Worm (Caenorhabditis elegans) whole organism, young adult: ENCODE data around the gene acdh-8.
A peak's percentile ranks its signal among the peaks of the same experiment; 100 is the strongest.

Experiments used
- B0035.1 ChIP-seq: sonication (generic microtip); optimal IDR thresholded peaks from 2 replicates; lab custom pipeline; 2016; ENCODE audit warnings: missing genetic modification characterization, mild to moderate bottlenecking, missing compliant biosample characterization, missing genotype, missing genetic modification reagents
- C17E4.6 ChIP-seq: fragments of 200-800 bp; sonication (Bioruptor generic); IDR thresholded peaks from 2 replicates; pipeline ENCODE4 v1.3.6; 2022; ENCODE audit warnings: missing genetic modification reagents, missing genetic modification characterization, missing compliant biosample characterization
- F39B2.1 ChIP-seq: fragments of 200-800 bp; sonication (Bioruptor generic); IDR thresholded peaks from 2 replicates; pipeline ENCODE4 v1.3.6; 2022; ENCODE audit warnings: missing genetic modification reagents, missing genetic modification characterization, missing compliant biosample characterization
- F52B5.7 ChIP-seq: sonication (generic microtip); optimal IDR thresholded peaks from 2 replicates; lab custom pipeline; 2016; ENCODE audit warnings: mild to moderate bottlenecking, missing genetic modification characterization, missing compliant biosample characterization
- F55B11.4 ChIP-seq: sonication (generic microtip); optimal IDR thresholded peaks from 2 replicates; lab custom pipeline; 2016; ENCODE audit warnings: missing compliant biosample characterization, missing genetic modification characterization, borderline replicate concordance; ENCODE audit not compliant: insufficient read depth
- K12H6.12 ChIP-seq: fragments of 200-800 bp; sonication (Bioruptor generic); optimal IDR thresholded peaks from 2 replicates; lab custom pipeline; 2018; ENCODE audit warnings: mild to moderate bottlenecking, missing genetic modification characterization, missing compliant biosample characterization
- Y56A3A.18 ChIP-seq: fragments of 200-800 bp; sonication (Bioruptor generic); IDR thresholded peaks from 2 replicates; pipeline ENCODE4 v1.3.6; 2022; ENCODE audit warnings: missing genetic modification reagents, missing genetic modification characterization, missing compliant biosample characterization
- aptf-2 ChIP-seq: fragments of 200-800 bp; sonication (Bioruptor generic); conservative IDR thresholded peaks from 2 replicates; pipeline ENCODE4 v1.3.6; 2022; ENCODE audit warnings: missing genetic modification reagents, missing genetic modification characterization, missing compliant biosample characterization
- aptf-3 ChIP-seq: fragments of 200-800 bp; sonication (Bioruptor generic); IDR thresholded peaks from 2 replicates; pipeline ENCODE4 v1.3.6; 2022; ENCODE audit warnings: missing genetic modification characterization, missing compliant biosample characterization
- atf-7 ChIP-seq: sonication (generic microtip); optimal IDR thresholded peaks from 2 replicates; lab custom pipeline; 2017; ENCODE audit warnings: mild to moderate bottlenecking, missing genetic modification characterization, missing compliant biosample characterization
- bed-1 ChIP-seq: fragments of 200-800 bp; sonication (Bioruptor generic); IDR thresholded peaks from 2 replicates; pipeline ENCODE4 v1.3.6; 2022; ENCODE audit warnings: missing genetic modification reagents, missing genetic modification characterization, missing compliant biosample characterization
- cebp-2 ChIP-seq: fragments of 200-800 bp; sonication (Bioruptor generic); IDR thresholded peaks from 2 replicates; pipeline ENCODE4 v1.3.6; 2022; ENCODE audit warnings: missing genetic modification characterization, missing compliant biosample characterization
- ceh-100 ChIP-seq: fragments of 200-800 bp; sonication (Bioruptor generic); IDR thresholded peaks from 2 replicates; pipeline ENCODE4 v1.3.6; 2022; ENCODE audit warnings: missing genetic modification reagents, missing genetic modification characterization, missing compliant biosample characterization
- ceh-27 ChIP-seq: fragments of 200-800 bp; sonication (Bioruptor generic); optimal IDR thresholded peaks from 2 replicates; lab custom pipeline; 2018; ENCODE audit warnings: mild to moderate bottlenecking, missing genetic modification characterization, moderate library complexity, missing compliant biosample characterization
- ceh-58 ChIP-seq: fragments of 200-800 bp; sonication (Bioruptor generic); IDR thresholded peaks from 2 replicates; pipeline ENCODE4 v1.3.6; 2022; ENCODE audit warnings: missing genetic modification characterization, missing compliant biosample characterization
- ceh-79 ChIP-seq: sonication (generic microtip); optimal IDR thresholded peaks from 2 replicates; lab custom pipeline; 2017; ENCODE audit warnings: mild to moderate bottlenecking, missing genetic modification characterization, missing compliant biosample characterization
- ceh-91 ChIP-seq: fragments of 200-800 bp; sonication (Bioruptor generic); IDR thresholded peaks from 2 replicates; pipeline ENCODE4 v1.3.6; 2022; ENCODE audit warnings: missing genetic modification reagents, missing genetic modification characterization, missing compliant biosample characterization
- chd-7 ChIP-seq: sonication (generic microtip); optimal IDR thresholded peaks from 2 replicates; lab custom pipeline; 2016; ENCODE audit warnings: mild to moderate bottlenecking, missing genetic modification characterization, moderate library complexity, missing compliant biosample characterization
- dox-1 ChIP-seq: fragments of 200-800 bp; sonication (Bioruptor generic); IDR thresholded peaks from 2 replicates; pipeline ENCODE4 v1.3.6; 2022; ENCODE audit warnings: missing genetic modification reagents, missing genetic modification characterization, missing compliant biosample characterization
- efl-1 ChIP-seq: fragments of 150-350 bp; optimal IDR thresholded peaks from 2 replicates; lab custom pipeline; 2014; ENCODE audit warnings: missing biosample characterization, missing genetic modification reagents, missing genetic modification characterization
- egl-18 ChIP-seq: fragments of 200-800 bp; sonication (Bioruptor generic); IDR thresholded peaks from 2 replicates; pipeline ENCODE4 v1.3.6; 2022; ENCODE audit warnings: missing genetic modification reagents, missing genetic modification characterization, missing compliant biosample characterization
- egl-44 ChIP-seq: fragments of 200-800 bp; sonication (Bioruptor generic); IDR thresholded peaks from 2 replicates; pipeline ENCODE4 v1.3.6; 2022; ENCODE audit warnings: missing genetic modification reagents, missing genetic modification characterization, missing compliant biosample characterization
- egrh-3 ChIP-seq: fragments of 200-800 bp; sonication (Bioruptor generic); IDR thresholded peaks from 2 replicates; pipeline ENCODE4 v1.3.6; 2022; ENCODE audit warnings: missing genetic modification reagents, missing genetic modification characterization, missing compliant biosample characterization
- ekl-4 ChIP-seq: fragments of 200-800 bp; sonication (Bioruptor generic); IDR thresholded peaks from 2 replicates; pipeline ENCODE4 v1.3.6; 2022; ENCODE audit warnings: missing genetic modification reagents, missing genetic modification characterization, missing compliant biosample characterization
- hmg-1.2 ChIP-seq: fragments of 200-800 bp; sonication (Bioruptor generic); IDR thresholded peaks from 2 replicates; pipeline ENCODE4 v1.3.6; 2022; ENCODE audit warnings: missing genetic modification reagents, missing genetic modification characterization, missing compliant biosample characterization
- lsy-27 ChIP-seq: sonication (generic microtip); optimal IDR thresholded peaks from 2 replicates; lab custom pipeline; 2017; ENCODE audit warnings: missing genetic modification characterization, mild to moderate bottlenecking, missing compliant biosample characterization, antibody characterized with exemption, missing genotype, borderline replicate concordance; ENCODE audit not compliant: insufficient read depth
- madf-8 ChIP-seq: fragments of 200-800 bp; sonication (Bioruptor generic); conservative IDR thresholded peaks from 2 replicates; pipeline ENCODE4 v1.3.6; 2022; ENCODE audit warnings: missing genetic modification reagents, missing genetic modification characterization, missing compliant biosample characterization
- mcd-1 ChIP-seq: fragments of 200-800 bp; sonication (Bioruptor generic); IDR thresholded peaks from 2 replicates; pipeline ENCODE4 v1.3.6; 2022; ENCODE audit warnings: missing genetic modification reagents, missing genetic modification characterization, missing compliant biosample characterization
- mxl-1 ChIP-seq: sonication (generic microtip); optimal IDR thresholded peaks from 2 replicates; lab custom pipeline; 2016; ENCODE audit warnings: missing genetic modification characterization, missing compliant biosample characterization
- nfya-1 ChIP-seq: sonication (generic microtip); optimal IDR thresholded peaks from 2 replicates; lab custom pipeline; 2017; ENCODE audit warnings: antibody characterized with exemption, missing compliant biosample characterization, missing genetic modification characterization, borderline replicate concordance; ENCODE audit not compliant: insufficient read depth
- nfyb-1 ChIP-seq: fragments of 200-800 bp; sonication (Bioruptor generic); IDR thresholded peaks from 2 replicates; pipeline ENCODE4 v1.3.6; 2022; ENCODE audit warnings: missing genetic modification reagents, missing genetic modification characterization, missing compliant biosample characterization
- nhr-120 ChIP-seq: fragments of 200-800 bp; sonication (Bioruptor generic); IDR thresholded peaks from 2 replicates; pipeline ENCODE4 v1.3.6; 2022; ENCODE audit warnings: missing genetic modification characterization, missing compliant biosample characterization
- nhr-27 ChIP-seq: fragments of 200-800 bp; sonication (Bioruptor generic); optimal IDR thresholded peaks from 2 replicates; lab custom pipeline; 2018; ENCODE audit warnings: mild to moderate bottlenecking, missing genetic modification characterization, moderate library complexity, missing compliant biosample characterization
- nhr-90 ChIP-seq: sonication (generic microtip); optimal IDR thresholded peaks from 2 replicates; lab custom pipeline; 2016; ENCODE audit warnings: missing genotype, mild to moderate bottlenecking, missing genetic modification characterization, missing compliant biosample characterization
- repo-1 ChIP-seq: sonication (generic microtip); optimal IDR thresholded peaks from 2 replicates; lab custom pipeline; 2017; ENCODE audit warnings: mild to moderate bottlenecking, missing genetic modification characterization, missing compliant biosample characterization
- sdz-38 ChIP-seq: sonication (generic microtip); optimal IDR thresholded peaks from 2 replicates; lab custom pipeline; 2016; ENCODE audit warnings: missing genotype, missing genetic modification characterization, missing compliant biosample characterization
- sea-2 ChIP-seq: fragments of 200-800 bp; sonication (Bioruptor generic); IDR thresholded peaks from 2 replicates; pipeline ENCODE4 v1.3.6; 2022; ENCODE audit warnings: missing genetic modification characterization, missing compliant biosample characterization
- snpc-1.1 ChIP-seq: sonication (generic microtip); optimal IDR thresholded peaks from 2 replicates; lab custom pipeline; 2017; ENCODE audit warnings: missing genetic modification characterization, mild to moderate bottlenecking, missing compliant biosample characterization, antibody characterized with exemption, moderate library complexity, missing genotype, missing genetic modification reagents; ENCODE audit not compliant: insufficient read depth
- snpc-3.4 ChIP-seq: sonication (generic microtip); optimal IDR thresholded peaks from 2 replicates; lab custom pipeline; 2017; ENCODE audit warnings: missing genetic modification characterization, mild to moderate bottlenecking, missing compliant biosample characterization, antibody characterized with exemption, moderate library complexity, missing genotype, missing genetic modification reagents
- somi-1 ChIP-seq: fragments of 200-800 bp; sonication (Bioruptor generic); optimal IDR thresholded peaks from 2 replicates; lab custom pipeline; 2018; ENCODE audit warnings: mild to moderate bottlenecking, missing genetic modification characterization, missing compliant biosample characterization
- tbp1 ChIP-seq: fragments of 200-800 bp; sonication (Bioruptor generic); optimal IDR thresholded peaks from 2 replicates; lab custom pipeline; 2018; ENCODE audit warnings: mild to moderate bottlenecking, missing genetic modification characterization, missing compliant biosample characterization
- tbx-9 ChIP-seq: sonication (generic microtip); optimal IDR thresholded peaks from 2 replicates; lab custom pipeline; 2016; ENCODE audit warnings: borderline replicate concordance, missing genetic modification characterization, inconsistent platforms, missing compliant biosample characterization
- unc-130 ChIP-seq: sonication (generic microtip); optimal IDR thresholded peaks from 2 replicates; lab custom pipeline; 2016; ENCODE audit warnings: missing genetic modification reagents, missing genetic modification characterization, missing compliant biosample characterization
- xnd-1 ChIP-seq: sonication (generic microtip); optimal IDR thresholded peaks from 2 replicates; lab custom pipeline; 2016; ENCODE audit warnings: missing genotype, missing genetic modification reagents, missing genetic modification characterization, missing compliant biosample characterization
- zim-3 ChIP-seq: sonication (generic microtip); optimal IDR thresholded peaks from 2 replicates; lab custom pipeline; 2017; ENCODE audit warnings: mild to moderate bottlenecking, missing genetic modification characterization, moderate library complexity, missing compliant biosample characterization
- ztf-25 ChIP-seq: fragments of 200-800 bp; sonication (Bioruptor generic); IDR thresholded peaks from 2 replicates; pipeline ENCODE4 v1.3.6; 2022; ENCODE audit warnings: missing genetic modification reagents, missing genetic modification characterization, missing compliant biosample characterization
- ztf-28 ChIP-seq: fragments of 200-800 bp; sonication (Bioruptor generic); IDR thresholded peaks from 2 replicates; pipeline ENCODE4 v1.3.6; 2022; ENCODE audit warnings: missing genetic modification reagents, missing genetic modification characterization, missing compliant biosample characterization
- ztf-3 ChIP-seq: fragments of 200-800 bp; sonication (Bioruptor generic); optimal IDR thresholded peaks from 2 replicates; lab custom pipeline; 2018; ENCODE audit warnings: mild to moderate bottlenecking, missing genetic modification characterization, missing compliant biosample characterization
- ztf-6 ChIP-seq: fragments of 200-800 bp; sonication (Bioruptor generic); IDR thresholded peaks from 2 replicates; pipeline ENCODE4 v1.3.6; 2022; ENCODE audit warnings: missing genetic modification reagents, missing genetic modification characterization, missing compliant biosample characterization

The acdh-8 gene

DNA sequence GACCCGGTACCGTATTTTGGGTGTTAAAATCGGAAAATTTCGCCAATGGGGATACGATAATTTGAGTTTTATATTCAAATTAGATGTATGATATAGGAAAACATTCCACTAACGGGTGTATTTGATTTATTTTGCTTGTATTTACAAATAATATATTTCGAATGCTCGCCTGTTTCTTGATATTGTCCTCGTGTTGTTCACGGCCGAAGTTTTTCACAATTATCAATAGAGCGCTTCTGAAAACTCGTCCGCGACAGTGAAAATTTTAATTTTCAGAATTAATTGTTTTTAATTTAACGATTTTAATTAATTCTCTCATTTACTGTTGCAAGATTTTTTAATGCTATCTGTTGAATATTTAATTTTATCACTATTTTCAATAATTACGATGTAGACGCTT, 25.4 kb downstream of the acdh-8 start (continued):
- no peak for TF ChIP-seq egl-18
- TF ChIP-seq ceh-58 (GFP tag; lab: Robert Waterston, UW) = no peak
- no peak for TF ChIP-seq C17E4.6 (GFP tag; lab: Robert Waterston, UW)
- peak; percentile 82 for TF ChIP-seq mcd-1 (GFP tag; lab: Robert Waterston, UW)
- TF ChIP-seq egl-44 (GFP tag; lab: Robert Waterston, UW) = no peak
- no peak for TF ChIP-seq zim-3 (tag; lab: Kevin White, UChicago)
- TF ChIP-seq snpc-1.1 = no peak
- TF ChIP-seq tbx-9 (tag; lab: Kevin White, UChicago) = no peak
- 0 out of 2 replicates have a peak, but pooled peaks have one; percentile 26 for TF ChIP-seq aptf-2
- no peak for TF ChIP-seq nhr-90 (tag; lab: Kevin White, UChicago)
- TF ChIP-seq atf-7 = no peak
- no peak for TF ChIP-seq repo-1
- no peak for TF ChIP-seq nfya-1 (tag; lab: Kevin White, UChicago)
- TF ChIP-seq B0035.1 (tag; lab: Kevin White, UChicago) = no peak
- TF ChIP-seq ceh-79 = no peak
- TF ChIP-seq mxl-1 (tag; lab: Kevin White, UChicago) = no peak
- TF ChIP-seq nhr-120 = no peak
- peak; percentile 29 for TF ChIP-seq ceh-27 (GFP tag; lab: Kevin White, UChicago)
- no peak for TF ChIP-seq K12H6.12
- TF ChIP-seq bed-1 (GFP tag; lab: Robert Waterston, UW) = no peak
- TF ChIP-seq egrh-3 = no peak
- peak; percentile 69 for TF ChIP-seq ceh-100 (GFP tag; lab: Robert Waterston, UW)
- 0 out of 2 replicates have a peak, but pooled peaks have one; percentile 61 for TF ChIP-seq ztf-28
- TF ChIP-seq snpc-3.4 = no peak
- no peak for TF ChIP-seq efl-1 (GFP tag; lab: Kevin White, UChicago)
- no peak for TF ChIP-seq ekl-4 (GFP tag; lab: Robert Waterston, UW)
- TF ChIP-seq ztf-6 (GFP tag; lab: Robert Waterston, UW) = 0 out of 2 replicates have a peak, but pooled peaks have one; percentile 47
- no peak for TF ChIP-seq ztf-25
- TF ChIP-seq ceh-91 = 0 out of 2 replicates have a peak, but pooled peaks have one; percentile 55
- TF ChIP-seq madf-8 (GFP tag; lab: Robert Waterston, UW) = peak; percentile 39; the same call in 1 of the 2 replicates
- no peak for TF ChIP-seq aptf-3 (GFP tag; lab: Robert Waterston, UW)
- TF ChIP-seq tbp1 = peak; percentile 20
- no peak for TF ChIP-seq sdz-38
- no peak for TF ChIP-seq lsy-27 (tag; lab: Kevin White, UChicago)
- TF ChIP-seq F55B11.4 (tag; lab: Kevin White, UChicago) = no peak
- no peak for TF ChIP-seq F52B5.7 (tag; lab: Kevin White, UChicago)
- TF ChIP-seq F39B2.1 (GFP tag; lab: Robert Waterston, UW) = no peak
- no peak for TF ChIP-seq ztf-3 (GFP tag; lab: Kevin White, UChicago)
- TF ChIP-seq Y56A3A.18 (GFP tag; lab: Robert Waterston, UW) = no peak
- TF ChIP-seq cebp-2 (GFP tag; lab: Robert Waterston, UW) = no peak
- no peak for TF ChIP-seq xnd-1 (tag; lab: Kevin White, UChicago)
- no peak for TF ChIP-seq nfyb-1 (GFP tag; lab: Robert Waterston, UW)
- peak; percentile 21; the same call in 1 of the 2 replicates for TF ChIP-seq hmg-1.2 (GFP tag; lab: Robert Waterston, UW)
- TF ChIP-seq nhr-27 (tag; lab: Kevin White, UChicago) = no peak
- peak; percentile 9 for TF ChIP-seq unc-130
- peak; percentile 70 for TF ChIP-seq dox-1
- TF ChIP-seq sea-2 (GFP tag; lab: Robert Waterston, UW) = no peak
- TF ChIP-seq chd-7 (tag; lab: Kevin White, UChicago) = no peak
- no peak for TF ChIP-seq somi-1
